Fruit fly (Drosophila melanogaster) whole organism, embryonic: ENCODE results near the gene Gr98d.

Experiments used
- Abd-B ChIP-seq: fragments of 200-800 bp; sonication (Bioruptor generic); optimal IDR thresholded peaks from 2 replicates; lab custom pipeline; 2018; ENCODE audit warnings: missing biosample characterization, mild to moderate bottlenecking, missing genetic modification characterization, moderate library complexity
- B-H2 ChIP-seq: fragments of 200-800 bp; sonication (Bioruptor generic); optimal IDR thresholded peaks from 2 replicates; lab custom pipeline; 2018; ENCODE audit warnings: missing biosample characterization, mild to moderate bottlenecking, missing genetic modification characterization
- BEAF-32 ChIP-seq: fragments of 200-800 bp; sonication (Bioruptor generic); optimal IDR thresholded peaks from 3 replicates; lab custom pipeline; 2017; ENCODE audit warnings: missing biosample characterization, missing genetic modification characterization, mild to moderate bottlenecking, moderate library complexity, missing genetic modification reagents
- CG11093 ChIP-seq: fragments of 200-800 bp; sonication (Bioruptor generic); IDR thresholded peaks from 3 replicates; pipeline ENCODE4 v1.3.6; 2022; ENCODE audit warnings: missing biosample characterization, missing genetic modification characterization
- CG11398 ChIP-seq: fragments of 200-800 bp; sonication (Bioruptor generic); optimal IDR thresholded peaks from 2 replicates; lab custom pipeline; 2016; ENCODE audit warnings: missing biosample characterization, missing genetic modification characterization
- CG13296 ChIP-seq: fragments of 200-800 bp; sonication (Bioruptor generic); optimal IDR thresholded peaks from 3 replicates; lab custom pipeline; 2018; ENCODE audit warnings: missing biosample characterization, mild to moderate bottlenecking, missing genetic modification characterization
- CG14050 ChIP-seq: fragments of 200-800 bp; sonication (Bioruptor generic); IDR thresholded peaks from 3 replicates; pipeline ENCODE4 v1.3.6; 2022; ENCODE audit warnings: missing biosample characterization, missing genetic modification characterization
- CG15479 ChIP-seq: fragments of 200-800 bp; sonication (Bioruptor generic); optimal IDR thresholded peaks from 3 replicates; lab custom pipeline; 2019; ENCODE audit warnings: missing biosample characterization, mild to moderate bottlenecking, missing genetic modification characterization, moderate library complexity
- CG15696 ChIP-seq: fragments of 200-800 bp; sonication (Bioruptor generic); optimal IDR thresholded peaks from 2 replicates; lab custom pipeline; 2019; ENCODE audit warnings: missing biosample characterization, mild to moderate bottlenecking, missing genetic modification characterization, moderate library complexity
- CG16779 ChIP-seq: fragments of 200-800 bp; sonication (Bioruptor generic); IDR thresholded peaks from 2 replicates; pipeline ENCODE4 v1.3.6; 2022; ENCODE audit warnings: missing biosample characterization, missing genetic modification characterization
- CG17359 ChIP-seq: fragments of 200-800 bp; sonication (Bioruptor generic); optimal IDR thresholded peaks from 3 replicates; lab custom pipeline; 2018; ENCODE audit warnings: missing biosample characterization, mild to moderate bottlenecking, missing genetic modification characterization, moderate library complexity
- CG17361 ChIP-seq: fragments of 200-800 bp; sonication (Bioruptor generic); IDR thresholded peaks from 3 replicates; pipeline ENCODE4 v1.3.6; 2022; ENCODE audit warnings: missing biosample characterization, missing genetic modification characterization
- CG3407 ChIP-seq: fragments of 200-800 bp; sonication (Bioruptor generic); optimal IDR thresholded peaks from 2 replicates; lab custom pipeline; 2018; ENCODE audit warnings: missing biosample characterization, mild to moderate bottlenecking, missing genetic modification characterization
- CG3847 ChIP-seq: fragments of 200-800 bp; sonication (Bioruptor generic); IDR thresholded peaks from 2 replicates; pipeline ENCODE4 v1.3.6; 2022; ENCODE audit warnings: missing biosample characterization, missing genetic modification characterization
- CG7928 ChIP-seq: fragments of 200-800 bp; sonication (Bioruptor generic); optimal IDR thresholded peaks from 2 replicates; lab custom pipeline; 2017; ENCODE audit warnings: missing biosample characterization, mild to moderate bottlenecking, missing genetic modification characterization
- CG7963 ChIP-seq: fragments of 200-800 bp; sonication (Bioruptor generic); IDR thresholded peaks from 3 replicates; pipeline ENCODE4 v1.3.6; 2022; ENCODE audit warnings: missing biosample characterization, missing genetic modification characterization; ENCODE audit not compliant: partially characterized antibody
- CG8290 ChIP-seq, 3 experiments: fragments of 200-800 bp; sonication (Bioruptor generic); optimal IDR thresholded peaks; 2 replicates each; lab custom pipeline; 2016 to 2019; ENCODE audit warnings: missing biosample characterization in 3 of 3, missing genetic modification characterization in 3 of 3, mild to moderate bottlenecking in 2 of 3, moderate library complexity in 1 of 3
- CG9727 ChIP-seq: fragments of 200-800 bp; sonication (Bioruptor generic); optimal IDR thresholded peaks from 3 replicates; lab custom pipeline; 2017; ENCODE audit warnings: missing biosample characterization, mild to moderate bottlenecking, missing genetic modification characterization
- D ChIP-seq, 2 experiments: fragments of 200-800 bp in 1 of 2; fragments of >200 bp in 1 of 2; sonication (Bioruptor generic) in 1 of 2; optimal IDR thresholded peaks; 2 replicates in 1 of 2; 3 replicates in 1 of 2; lab custom pipeline; 2017; ENCODE audit warnings: mild to moderate bottlenecking in 1 of 2, missing biosample characterization in 1 of 2, missing genetic modification characterization in 1 of 2, missing genetic modification reagents in 1 of 2
- Dad ChIP-seq: fragments of 200-800 bp; sonication (Bioruptor generic); optimal IDR thresholded peaks from 3 replicates; lab custom pipeline; 2016; ENCODE audit warnings: missing biosample characterization, missing genetic modification characterization
- Deaf1 ChIP-seq: fragments of 200-800 bp; optimal IDR thresholded peaks from 3 replicates; lab custom pipeline; 2019; ENCODE audit warnings: missing biosample characterization, mild to moderate bottlenecking, missing genetic modification characterization, moderate library complexity
- HLHmδ ChIP-seq: fragments of 200-800 bp; sonication (Bioruptor generic); optimal IDR thresholded peaks from 2 replicates; lab custom pipeline; 2018; ENCODE audit warnings: missing biosample characterization, mild to moderate bottlenecking, missing genetic modification characterization, moderate library complexity
- Hr39 ChIP-seq: fragments of >200 bp; optimal IDR thresholded peaks from 2 replicates; lab custom pipeline; 2017
- Jarid2 ChIP-seq: fragments of 200-800 bp; sonication (Bioruptor generic); optimal IDR thresholded peaks from 3 replicates; lab custom pipeline; 2017; ENCODE audit warnings: mild to moderate bottlenecking, missing biosample characterization, missing genetic modification reagents, missing genetic modification characterization
- Lim3 ChIP-seq: fragments of 200-800 bp; sonication (Bioruptor generic); IDR thresholded peaks from 2 replicates; pipeline ENCODE4 v1.3.6; 2022; ENCODE audit warnings: missing biosample characterization, missing genetic modification characterization
- MBD-R2 ChIP-seq: fragments of 200-800 bp; sonication (Bioruptor generic); IDR thresholded peaks from 2 replicates; pipeline ENCODE4 v1.3.6; 2022; ENCODE audit warnings: missing biosample characterization, missing genetic modification characterization
- Med ChIP-seq: fragments of 200-800 bp; sonication (Bioruptor generic); peaks from one replicate; lab custom pipeline; 2016; ENCODE audit warnings: missing biosample characterization, missing genetic modification characterization, mild to moderate bottlenecking, inconsistent platforms, moderate library complexity
- NC2α ChIP-seq: fragments of 200-800 bp; sonication (Bioruptor generic); optimal IDR thresholded peaks from 2 replicates; lab custom pipeline; 2016; ENCODE audit warnings: missing biosample characterization, missing genetic modification characterization
- Ravus ChIP-seq: fragments of 200-800 bp; sonication (Bioruptor generic); IDR thresholded peaks from 2 replicates; pipeline ENCODE4 v1.3.6; 2022; ENCODE audit warnings: missing biosample characterization, missing genetic modification characterization
- Sin3A ChIP-seq: fragments of >200 bp; optimal IDR thresholded peaks from 2 replicates; lab custom pipeline; 2018
- Spps ChIP-seq: fragments of 200-800 bp; sonication (Bioruptor generic); optimal IDR thresholded peaks from 2 replicates; lab custom pipeline; 2018; ENCODE audit warnings: missing biosample characterization, mild to moderate bottlenecking, missing genetic modification characterization
- Sry-δ ChIP-seq: fragments of 200-800 bp; sonication (Bioruptor generic); optimal IDR thresholded peaks from 2 replicates; lab custom pipeline; 2016; ENCODE audit warnings: missing biosample characterization, missing genetic modification characterization
- Xbp1 ChIP-seq: fragments of 200-800 bp; sonication (Bioruptor generic); optimal IDR thresholded peaks from 3 replicates; lab custom pipeline; 2016; ENCODE audit warnings: missing biosample characterization, mild to moderate bottlenecking, missing genetic modification characterization
- abd-A ChIP-seq: fragments of 200-800 bp; sonication (Bioruptor generic); optimal IDR thresholded peaks from 3 replicates; lab custom pipeline; 2019; ENCODE audit warnings: missing biosample characterization, mild to moderate bottlenecking, missing genetic modification characterization, moderate library complexity
- cad ChIP-seq: fragments of >200 bp; optimal IDR thresholded peaks from 2 replicates; lab custom pipeline; 2017; ENCODE audit warnings: missing biosample characterization, missing genetic modification characterization
- ci ChIP-seq: fragments of 200-800 bp; sonication (Bioruptor generic); IDR thresholded peaks from 3 replicates; pipeline ENCODE4 v1.3.6; 2022; ENCODE audit warnings: missing biosample characterization, missing genetic modification characterization
- crc ChIP-seq: fragments of 200-800 bp; sonication (Bioruptor generic); optimal IDR thresholded peaks from 2 replicates; lab custom pipeline; 2016; ENCODE audit warnings: missing biosample characterization, missing genetic modification characterization
- cwo ChIP-seq: fragments of 200-800 bp; sonication (Bioruptor generic); optimal IDR thresholded peaks from 3 replicates; lab custom pipeline; 2017; ENCODE audit warnings: missing biosample characterization, missing genetic modification characterization, mild to moderate bottlenecking, moderate library complexity, missing genetic modification reagents
- fd102C ChIP-seq: fragments of 200-800 bp; sonication (Bioruptor generic); optimal IDR thresholded peaks from 2 replicates; lab custom pipeline; 2018; ENCODE audit warnings: missing biosample characterization, mild to moderate bottlenecking, missing genetic modification characterization, moderate library complexity
- fd96Cb ChIP-seq: fragments of 200-800 bp; sonication (Bioruptor generic); optimal IDR thresholded peaks from 2 replicates; lab custom pipeline; 2018; ENCODE audit warnings: missing biosample characterization, mild to moderate bottlenecking, missing genetic modification characterization, moderate library complexity
- gro ChIP-seq: fragments of 200-800 bp; sonication (Bioruptor generic); optimal IDR thresholded peaks from 2 replicates; lab custom pipeline; 2016; ENCODE audit warnings: missing biosample characterization, missing genetic modification characterization
- gsb ChIP-seq: fragments of 200-800 bp; sonication (Bioruptor generic); IDR thresholded peaks from 2 replicates; pipeline ENCODE4 v1.3.6; 2022; ENCODE audit warnings: missing biosample characterization, missing genetic modification characterization
- ham ChIP-seq: fragments of 200-800 bp; sonication (Bioruptor generic); IDR thresholded peaks from 2 replicates; pipeline ENCODE4 v1.3.6; 2022; ENCODE audit warnings: missing biosample characterization, missing genetic modification characterization
- hbn ChIP-seq: fragments of 200-800 bp; sonication (Bioruptor generic); IDR thresholded peaks from 2 replicates; pipeline ENCODE4 v1.3.6; 2022; ENCODE audit warnings: missing biosample characterization, missing genetic modification characterization; ENCODE audit not compliant: partially characterized antibody
- maf-S ChIP-seq: fragments of 200-800 bp; sonication (Bioruptor generic); optimal IDR thresholded peaks from 2 replicates; lab custom pipeline; 2016; ENCODE audit warnings: missing biosample characterization, missing genetic modification characterization
- nerfin-2 ChIP-seq: fragments of 200-800 bp; sonication (Bioruptor generic); IDR thresholded peaks from 2 replicates; pipeline ENCODE4 v1.3.6; 2022; ENCODE audit warnings: missing biosample characterization, missing genetic modification characterization; ENCODE audit not compliant: partially characterized antibody
- pb ChIP-seq: fragments of 200-800 bp; sonication (Bioruptor generic); optimal IDR thresholded peaks from 3 replicates; lab custom pipeline; 2016; ENCODE audit warnings: missing biosample characterization, missing genetic modification characterization
- row ChIP-seq: fragments of 200-800 bp; sonication (Bioruptor generic); IDR thresholded peaks from 3 replicates; pipeline ENCODE4 v1.3.6; 2022; ENCODE audit warnings: missing biosample characterization, missing genetic modification characterization
- salm ChIP-seq: fragments of 200-800 bp; sonication (Bioruptor generic); optimal IDR thresholded peaks from 2 replicates; lab custom pipeline; 2018; ENCODE audit warnings: missing biosample characterization, mild to moderate bottlenecking, missing genetic modification characterization
- shn ChIP-seq: fragments of 200-800 bp; sonication (Bioruptor generic); optimal IDR thresholded peaks from 3 replicates; lab custom pipeline; 2016; ENCODE audit warnings: missing biosample characterization, missing genetic modification characterization
- ssp ChIP-seq: fragments of 200-800 bp; sonication (Bioruptor generic); IDR thresholded peaks from 2 replicates; pipeline ENCODE4 v1.3.6; 2022; ENCODE audit warnings: missing biosample characterization, missing genetic modification characterization

The Gr98d gene

DNA sequence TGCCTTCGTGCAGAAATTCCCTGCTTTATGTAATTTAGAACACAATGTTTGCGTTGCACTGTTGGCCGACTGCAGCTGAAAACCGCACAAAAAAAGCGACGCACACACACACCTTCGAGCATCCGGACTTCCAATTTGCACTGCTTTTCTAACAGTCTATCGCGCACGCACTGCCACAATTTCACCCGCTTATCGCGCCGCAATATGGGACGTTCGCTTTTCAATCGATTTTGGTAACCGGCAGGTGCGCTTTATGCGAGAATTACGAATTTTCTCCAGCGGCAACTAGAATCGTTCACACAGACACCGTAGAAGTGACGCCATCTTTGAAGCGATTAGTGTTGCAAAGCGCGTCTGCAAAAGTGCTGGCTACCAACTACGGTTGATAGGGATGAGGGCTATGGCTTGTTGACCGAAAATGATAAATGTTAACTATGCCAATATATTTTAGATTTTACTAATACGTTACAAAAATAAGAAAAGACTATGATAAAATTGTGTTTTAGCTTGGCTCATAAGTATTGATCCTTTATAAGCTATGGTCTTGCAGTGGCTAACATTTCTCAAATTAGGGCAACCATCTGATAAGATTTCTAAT lies 36.1 kb downstream of the Gr98d start, which contains the start of gene wdb (continued):
- TF ChIP-seq Ravus (GFP tag; lab: Robert Waterston, UW) (no peak), Jarid2 (GFP tag; lab: Kevin White, UChicago) (no peak), salm (tag; lab: Kevin White, UChicago) (no peak), Dad (GFP tag; lab: Kevin White, UChicago) (peak; percentile 47), Hr39 (lab: Kevin White, UChicago) (no peak), B-H2 (GFP tag; lab: Kevin White, UChicago) (no peak), Sry-δ (GFP tag; lab: Kevin White, UChicago) (no peak), Xbp1 (GFP tag; lab: Kevin White, UChicago) (peak; percentile 68), CG7963 (no peak), Deaf1 (tag; lab: Kevin White, UChicago) (no peak), HLHmδ (GFP tag; lab: Kevin White, UChicago) (peak; percentile 20), ssp (GFP tag; lab: Robert Waterston, UW) (no peak), shn (GFP tag; lab: Kevin White, UChicago) (peak; percentile 63), CG8290 (GFP tag; optimal IDR thresholded peaks at IDR 0.05; lab: Kevin White, UChicago) (no peak), CG8290 (tag; optimal IDR thresholded peaks at IDR 0.05; lab: Kevin White, UChicago) (no peak), cwo (GFP tag; lab: Kevin White, UChicago) (no peak), CG15479 (no peak), crc (no peak), ham (GFP tag; lab: Robert Waterston, UW) (no peak), CG11398 (GFP tag; lab: Kevin White, UChicago) (no peak), ci (GFP tag; lab: Robert Waterston, UW) (no peak), CG7928 (GFP tag; lab: Kevin White, UChicago) (no peak), Sin3A (peak; percentile 32), NC2α (GFP tag; lab: Kevin White, UChicago) (no peak), MBD-R2 (GFP tag; lab: Robert Waterston, UW) (no peak), CG16779 (GFP tag; lab: Robert Waterston, UW) (no peak), Abd-B (GFP tag; lab: Kevin White, UChicago) (no peak), nerfin-2 (GFP tag; lab: Robert Waterston, UW) (no peak), fd96Cb (tag; lab: Kevin White, UChicago) (peak; percentile 18), D (optimal IDR thresholded peaks at IDR 0.05; lab: Kevin White, UChicago) (no peak), D (GFP tag; optimal IDR thresholded peaks at IDR 0.05; lab: Kevin White, UChicago) (no peak), maf-S (GFP tag; lab: Kevin White, UChicago) (peak; percentile 44), CG15696 (tag; lab: Kevin White, UChicago) (no peak), hbn (GFP tag; lab: Robert Waterston, UW) (no peak), cad (GFP tag; lab: Kevin White, UChicago) (no peak), abd-A (tag; lab: Kevin White, UChicago) (no peak), CG3847 (GFP tag; lab: Robert Waterston, UW) (no peak), fd102C (no peak), CG17361 (no peak), CG17359 (peak; percentile 20), Med (GFP tag; lab: Kevin White, UChicago) (peak; percentile 93), CG11093 (GFP tag; lab: Robert Waterston, UW) (peak; percentile 52; the same call in 2 of the 3 replicates), CG13296 (GFP tag; lab: Kevin White, UChicago) (no peak), row (GFP tag; lab: Robert Waterston, UW) (no peak), CG9727 (GFP tag; lab: Kevin White, UChicago) (no peak), Lim3 (GFP tag; lab: Robert Waterston, UW) (no peak), CG3407 (GFP tag; lab: Kevin White, UChicago) (no peak), BEAF-32 (GFP tag; lab: Kevin White, UChicago) (no peak), gsb (GFP tag; lab: Robert Waterston, UW) (no peak), Spps (tag; lab: Kevin White, UChicago) (no peak), gro (no peak), pb (GFP tag; lab: Kevin White, UChicago) (peak; percentile 14), CG14050 (GFP tag; lab: Robert Waterston, UW) (no peak)
